Fruit fly (Drosophila melanogaster): Measurements from ENCODE around the gene MED17.

Gene MED17

DNA sequence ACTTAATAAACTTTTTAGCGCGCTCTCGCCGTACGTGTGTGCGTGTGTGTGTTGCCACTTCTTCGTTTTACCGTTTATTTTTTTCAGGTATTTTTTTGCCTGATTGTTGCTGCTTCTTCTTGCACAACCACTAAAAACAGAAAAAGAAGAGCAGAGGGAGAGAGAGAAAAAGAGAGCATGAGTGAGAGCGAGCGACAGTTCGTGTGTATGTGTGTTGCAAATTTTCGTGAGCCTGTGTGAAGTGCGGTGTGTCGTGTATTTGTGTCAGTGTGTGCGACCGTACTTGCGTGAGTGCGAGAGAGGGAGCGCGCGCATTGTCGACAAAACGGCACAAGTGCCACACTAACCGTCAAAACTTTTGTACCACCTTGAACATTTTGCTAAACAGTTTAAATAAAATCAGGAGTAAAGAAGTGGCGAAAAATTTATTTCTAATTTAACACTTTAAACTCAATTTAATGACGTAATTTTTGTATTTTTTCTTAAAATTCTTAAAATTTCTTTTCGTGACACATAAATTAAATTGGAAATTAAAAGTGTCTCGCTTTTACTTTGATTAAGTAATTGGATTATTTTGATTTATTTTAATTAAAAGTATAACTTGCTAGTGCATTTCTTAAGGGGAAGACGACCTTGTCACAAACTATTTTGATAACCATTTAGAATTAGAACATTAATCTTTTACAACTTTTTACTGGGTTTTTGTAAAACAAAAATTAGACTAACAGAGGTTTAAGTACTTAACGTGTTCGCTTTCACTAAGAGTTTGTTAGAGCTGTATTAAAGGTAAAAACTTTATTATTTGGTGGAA, 8.3 kb downstream of the MED17 start:
- peak; percentile 36 for TF ChIP-seq CG6654 (GFP tag; optimal IDR thresholded peaks at IDR 0.05)
- TF ChIP-seq CG3407 (GFP tag; optimal IDR thresholded peaks at IDR 0.05) = peak; percentile 26
- peak; percentile 98 for TF ChIP-seq sqz (GFP tag; optimal IDR thresholded peaks at IDR 0.05)
- TF ChIP-seq CG7372 (GFP tag; IDR thresholded peaks at IDR 0.05) = no peak
- TF ChIP-seq slp2 (GFP tag; optimal IDR thresholded peaks at IDR 0.05) = peak; percentile 50
- no peak for TF ChIP-seq Gsc (GFP tag; IDR thresholded peaks at IDR 0.05)
- TF ChIP-seq Hmx (GFP tag; optimal IDR thresholded peaks at IDR 0.05) = peak; percentile 31
- TF ChIP-seq D19B (GFP tag; optimal IDR thresholded peaks at IDR 0.05) = peak; percentile 37
- TF ChIP-seq Kr (GFP tag; optimal IDR thresholded peaks at IDR 0.05) = no peak
- TF ChIP-seq Myb (GFP tag; optimal IDR thresholded peaks at IDR 0.05) = peak; percentile 29
- TF ChIP-seq CoRest (tag; optimal IDR thresholded peaks at IDR 0.05) = peak; percentile 86
- peak; percentile 27 for TF ChIP-seq CG15011 (GFP tag; optimal IDR thresholded peaks at IDR 0.05)
- TF ChIP-seq CG17328 (GFP tag; IDR thresholded peaks at IDR 0.05) = no peak
- TF ChIP-seq D (optimal IDR thresholded peaks at IDR 0.05) = no peak
- TF ChIP-seq D (GFP tag; optimal IDR thresholded peaks at IDR 0.05) = peak; percentile 26
- no peak for TF ChIP-seq Mrtf (GFP tag; IDR thresholded peaks at IDR 0.05)
- TF ChIP-seq CG11696 (GFP tag; IDR thresholded peaks at IDR 0.05) = no peak
- TF ChIP-seq CG10147 (GFP tag; optimal IDR thresholded peaks at IDR 0.05) = peak; percentile 58
- no peak for TF ChIP-seq CG11695 (GFP tag; IDR thresholded peaks at IDR 0.05)
- peak; percentile 41 for TF ChIP-seq CG12155 (GFP tag; optimal IDR thresholded peaks at IDR 0.05)
- peak; percentile 35 for TF ChIP-seq Fer3 (tag; optimal IDR thresholded peaks at IDR 0.05)
- no peak for TF ChIP-seq CG17612 (GFP tag; IDR thresholded peaks at IDR 0.05)
- no peak for TF ChIP-seq chn (GFP tag; optimal IDR thresholded peaks at IDR 0.05)
- peak; percentile 53 for TF ChIP-seq CG10209 (GFP tag; optimal IDR thresholded peaks at IDR 0.05)
- no peak for TF ChIP-seq pan (optimal IDR thresholded peaks at IDR 0.05)
- no peak for TF ChIP-seq pan (GFP tag; optimal IDR thresholded peaks at IDR 0.05 in 1 of 2, IDR thresholded peaks at IDR 0.05 in 1 of 2)
- TF ChIP-seq Ets97D (GFP tag; optimal IDR thresholded peaks at IDR 0.05) = no peak
- TF ChIP-seq CG2120 (GFP tag; optimal IDR thresholded peaks at IDR 0.05) = peak; percentile 61
- no peak for TF ChIP-seq NC2α (GFP tag; optimal IDR thresholded peaks at IDR 0.05)
- TF ChIP-seq sug (tag; optimal IDR thresholded peaks at IDR 0.05) = peak; percentile 40
- TF ChIP-seq Sry-δ (GFP tag; optimal IDR thresholded peaks at IDR 0.05) = no peak
- no peak for TF ChIP-seq CG15514 (GFP tag; optimal IDR thresholded peaks at IDR 0.05)
- no peak for TF ChIP-seq fd102C (GFP tag; optimal IDR thresholded peaks at IDR 0.05)
- no peak for TF ChIP-seq Xrp1 (GFP tag; IDR thresholded peaks at IDR 0.05)
- TF ChIP-seq CG30431 (GFP tag; optimal IDR thresholded peaks at IDR 0.05) = peak; percentile 17
- no peak for TF ChIP-seq zen (tag; optimal IDR thresholded peaks at IDR 0.05)
- no peak for TF ChIP-seq BtbVII (GFP tag; optimal IDR thresholded peaks at IDR 0.05)
- no peak for TF ChIP-seq CG14667 (GFP tag; IDR thresholded peaks at IDR 0.05)
- peak; percentile 8 for TF ChIP-seq Hand (GFP tag; optimal IDR thresholded peaks at IDR 0.05)
- TF ChIP-seq Dref (GFP tag; IDR thresholded peaks at IDR 0.05) = no peak
- TF ChIP-seq CG7271 (tag; optimal IDR thresholded peaks at IDR 0.05) = no peak
- no peak for TF ChIP-seq CG8089 (GFP tag; optimal IDR thresholded peaks at IDR 0.05)
- peak; percentile 25 for TF ChIP-seq nerfin-1 (tag; optimal IDR thresholded peaks at IDR 0.05)
- TF ChIP-seq ase (GFP tag; IDR thresholded peaks at IDR 0.05) = no peak
- TF ChIP-seq CG18262 (tag; optimal IDR thresholded peaks at IDR 0.05) = peak; percentile 79
- no peak for TF ChIP-seq CG33557 (GFP tag; optimal IDR thresholded peaks at IDR 0.05)
- TF ChIP-seq CG15269 (tag; optimal IDR thresholded peaks at IDR 0.05) = peak; percentile 75
- TF ChIP-seq CG13775 (GFP tag; optimal IDR thresholded peaks at IDR 0.05) = peak; percentile 70
- TF ChIP-seq CG12071 (GFP tag; optimal IDR thresholded peaks at IDR 0.05) = no peak
- TF ChIP-seq br (optimal IDR thresholded peaks at IDR 0.05) = no peak
- TF ChIP-seq CG4424 (GFP tag; optimal IDR thresholded peaks at IDR 0.05) = peak; percentile 60
